Fruit fly (Drosophila melanogaster): ENCODE results near the gene CG33120.
A peak's percentile ranks its signal among the peaks of the same experiment; 100 is the strongest.

The CG33120 gene

dm6 chr2L:18818397-18818796 is 26.0 kb downstream of the CG33120 start:
- TF ChIP-seq D1 (tag; optimal IDR thresholded peaks at IDR 0.05) (no peak), CG8301 (tag; optimal IDR thresholded peaks at IDR 0.05) (no peak), CG8159 (tag; optimal IDR thresholded peaks at IDR 0.05) (no peak), CG9948 (tag; optimal IDR thresholded peaks at IDR 0.05) (no peak), Snoo (tag; optimal IDR thresholded peaks at IDR 0.05) (no peak), Pif1B (GFP tag; optimal IDR thresholded peaks at IDR 0.05) (no peak), CG10348 (GFP tag; IDR thresholded peaks at IDR 0.05) (no peak), CG17806 (tag; optimal IDR thresholded peaks at IDR 0.05) (no peak)

dm6 chr2L:18815194-18815593 is 29.2 kb downstream of the CG33120 start:
- TF ChIP-seq gl (tag; optimal IDR thresholded peaks at IDR 0.05) (no peak), Pif1A (GFP tag; optimal IDR thresholded peaks at IDR 0.05) (no peak), fd96Ca (GFP tag; IDR thresholded peaks at IDR 0.05) (no peak), CG4496 (GFP tag; IDR thresholded peaks at IDR 0.05) (no peak), CG12605 (GFP tag; IDR thresholded peaks at IDR 0.05) (no peak), D1 (tag; optimal IDR thresholded peaks at IDR 0.05) (no peak), CG10348 (GFP tag; IDR thresholded peaks at IDR 0.05) (no peak), CG9948 (tag; optimal IDR thresholded peaks at IDR 0.05) (no peak), CG15710 (tag; optimal IDR thresholded peaks at IDR 0.05) (no peak), CG34367 (tag; optimal IDR thresholded peaks at IDR 0.05) (no peak), CG8159 (tag; optimal IDR thresholded peaks at IDR 0.05) (no peak), Pif1B (GFP tag; optimal IDR thresholded peaks at IDR 0.05) (no peak), rn (GFP tag; IDR thresholded peaks at IDR 0.05) (no peak), CG32121 (GFP tag; IDR thresholded peaks at IDR 0.05) (no peak), Ets98B (GFP tag; IDR thresholded peaks at IDR 0.05) (no peak), CG14655 (GFP tag; optimal IDR thresholded peaks at IDR 0.05) (no peak), CG8301 (tag; optimal IDR thresholded peaks at IDR 0.05) (no peak), Snoo (tag; optimal IDR thresholded peaks at IDR 0.05) (no peak)

DNA sequence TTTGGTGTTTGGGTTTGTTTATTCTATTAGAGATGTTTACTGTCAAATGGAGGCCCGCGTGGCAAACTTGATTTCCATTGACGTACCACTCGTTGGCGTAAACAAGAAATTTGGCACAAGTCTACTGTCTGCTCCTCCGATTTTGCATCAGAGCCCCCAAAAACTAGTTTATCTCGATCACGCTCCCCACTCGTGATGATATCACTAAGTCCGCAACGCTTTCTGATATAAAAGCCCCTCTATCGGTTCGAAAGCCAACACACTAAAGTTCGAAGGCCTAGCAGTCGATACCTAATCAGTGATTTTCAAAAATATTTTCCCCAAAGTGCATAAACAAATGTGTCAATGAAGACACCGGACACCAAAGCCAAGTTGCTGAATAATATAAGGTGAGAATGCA is 31.6 kb downstream of the CG33120 start:
- TF ChIP-seq Ets98B (GFP tag; IDR thresholded peaks at IDR 0.05) (no peak), gl (tag; optimal IDR thresholded peaks at IDR 0.05) (no peak)

DNA sequence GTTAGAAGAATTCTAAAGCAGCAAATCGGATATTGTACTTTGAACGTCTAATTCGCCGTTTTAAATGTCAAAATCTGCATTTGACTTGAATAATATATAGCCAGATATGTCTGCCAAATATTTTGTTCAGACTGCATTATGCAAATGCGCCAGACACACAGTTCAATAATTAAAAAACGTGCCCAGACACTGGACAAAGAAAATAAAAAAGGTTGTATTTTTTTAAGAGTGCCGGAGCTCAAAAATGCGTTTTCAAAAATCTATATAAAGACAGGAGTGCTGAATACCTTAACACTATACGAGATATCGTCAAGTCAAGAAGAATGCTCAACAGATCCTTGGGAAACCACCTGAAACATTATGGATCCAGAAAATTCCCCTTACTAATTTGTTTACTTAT is 32.0 kb downstream of the CG33120 start, which contains the start of the genes CG17325 and CG42305:
TSS of gene CG17325 (plus strand) at position 301 of the 400 bp plus-strand sequence.
TSS of gene CG42305 (plus strand) at position 301 of the 400 bp plus-strand sequence.
- TF ChIP-seq CG15710 (tag; optimal IDR thresholded peaks at IDR 0.05) (no peak), Pif1A (GFP tag; optimal IDR thresholded peaks at IDR 0.05) (no peak), Pif1B (GFP tag; optimal IDR thresholded peaks at IDR 0.05) (no peak), gl (tag; optimal IDR thresholded peaks at IDR 0.05) (no peak), CG17806 (tag; optimal IDR thresholded peaks at IDR 0.05) (no peak), Ets98B (GFP tag; IDR thresholded peaks at IDR 0.05) (no peak), CG32121 (GFP tag; IDR thresholded peaks at IDR 0.05) (no peak), CG8159 (tag; optimal IDR thresholded peaks at IDR 0.05) (no peak), CG34367 (tag; optimal IDR thresholded peaks at IDR 0.05) (no peak), CG13204 (GFP tag; optimal IDR thresholded peaks at IDR 0.05) (no peak), fd96Ca (GFP tag; IDR thresholded peaks at IDR 0.05) (no peak), EcR (GFP tag; optimal IDR thresholded peaks at IDR 0.05) (no peak)

DNA sequence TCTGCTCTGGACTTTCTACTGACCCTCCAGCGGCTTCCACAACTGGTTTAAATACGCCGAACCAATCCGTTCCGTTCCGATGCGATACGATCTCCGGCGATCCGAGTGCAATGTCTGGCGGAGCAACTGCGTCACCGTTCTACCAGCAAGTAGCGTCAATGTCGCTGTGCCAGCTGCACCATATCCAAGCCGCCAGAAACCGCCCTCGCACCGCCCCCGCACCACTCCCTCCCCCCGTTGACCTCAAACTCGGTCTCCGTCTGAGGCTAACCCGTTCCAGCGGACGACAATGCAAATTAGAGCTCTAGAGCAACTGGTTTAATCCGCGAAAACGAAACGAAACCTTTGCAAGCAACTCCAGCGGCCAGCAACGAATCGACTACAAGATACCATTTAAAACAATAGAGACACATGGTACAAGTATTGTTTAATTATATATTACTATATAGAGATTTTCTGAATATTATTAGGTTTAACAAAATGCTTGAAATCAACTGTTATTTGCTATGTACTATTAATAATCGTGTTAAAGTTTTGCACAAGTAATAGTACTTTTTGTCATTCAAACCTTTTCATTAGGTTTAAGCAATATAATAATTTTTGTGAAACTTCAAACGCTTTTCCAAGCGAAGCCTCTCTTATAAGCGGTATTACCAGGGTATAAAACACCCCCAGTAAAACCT is 33.3 kb downstream of the CG33120 start, which contains the start of the genes CG10570 and CG42502:
TSS of gene CG10570 (minus strand) at position 293 of the 683 bp plus-strand sequence.
TSS of gene CG42502 (minus strand) at position 293 of the 683 bp plus-strand sequence.
- TF ChIP-seq rn (GFP tag; IDR thresholded peaks at IDR 0.05) (no peak), CG9948 (tag; optimal IDR thresholded peaks at IDR 0.05) (no peak), CG15710 (tag; optimal IDR thresholded peaks at IDR 0.05) (peak; percentile 62), Snoo (tag; optimal IDR thresholded peaks at IDR 0.05) (no peak), CG13204 (GFP tag; optimal IDR thresholded peaks at IDR 0.05) (peak; percentile 60), CG8301 (tag; optimal IDR thresholded peaks at IDR 0.05) (no peak), D1 (tag; optimal IDR thresholded peaks at IDR 0.05) (no peak), CG8159 (tag; optimal IDR thresholded peaks at IDR 0.05) (peak; percentile 64), CG10348 (GFP tag; IDR thresholded peaks at IDR 0.05) (no peak), Ets98B (GFP tag; IDR thresholded peaks at IDR 0.05) (no peak), EcR (GFP tag; optimal IDR thresholded peaks at IDR 0.05) (no peak), CG34367 (tag; optimal IDR thresholded peaks at IDR 0.05) (no peak), CG32121 (GFP tag; IDR thresholded peaks at IDR 0.05) (no peak), Pif1B (GFP tag; optimal IDR thresholded peaks at IDR 0.05) (peak; percentile 2), CG4496 (GFP tag; IDR thresholded peaks at IDR 0.05) (peak; percentile 52; the same call in 2 of the 3 replicates), fd96Ca (GFP tag; IDR thresholded peaks at IDR 0.05) (no peak; the same call in 2 of the 3 replicates), gl (tag; optimal IDR thresholded peaks at IDR 0.05) (no peak), CG12605 (GFP tag; IDR thresholded peaks at IDR 0.05) (no peak), CG17806 (tag; optimal IDR thresholded peaks at IDR 0.05) (peak; percentile 8), CG14655 (GFP tag; optimal IDR thresholded peaks at IDR 0.05) (peak; percentile 3), Pif1A (GFP tag; optimal IDR thresholded peaks at IDR 0.05) (no peak)

DNA sequence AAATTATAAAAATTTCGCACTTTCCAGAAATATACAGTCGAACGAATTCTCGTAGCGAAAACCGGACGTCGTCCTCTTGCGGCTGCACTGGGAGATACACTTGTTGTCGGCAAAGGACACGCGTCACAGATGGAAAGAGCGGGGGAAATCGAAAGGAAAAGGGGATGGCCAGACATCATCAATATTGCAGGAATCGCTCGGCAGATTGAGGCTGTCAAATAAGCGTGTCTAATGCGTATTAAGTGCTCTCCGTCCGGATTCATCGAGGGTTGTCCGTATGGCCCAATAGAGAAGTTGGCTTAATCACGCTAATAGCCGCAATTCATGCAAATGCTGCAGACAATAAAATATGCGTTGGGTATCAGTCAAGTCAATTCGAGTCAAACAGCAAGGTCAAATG is 34.9 kb downstream of the CG33120 start:
- TF ChIP-seq CG4496 (GFP tag; IDR thresholded peaks at IDR 0.05) (no peak), Pif1B (GFP tag; optimal IDR thresholded peaks at IDR 0.05) (no peak), CG32121 (GFP tag; IDR thresholded peaks at IDR 0.05) (no peak), EcR (GFP tag; optimal IDR thresholded peaks at IDR 0.05) (no peak), Ets98B (GFP tag; IDR thresholded peaks at IDR 0.05) (no peak), CG17806 (tag; optimal IDR thresholded peaks at IDR 0.05) (no peak)
